Fruit fly (Drosophila melanogaster): Measurements from ENCODE around the gene ND-13B.
A peak's percentile ranks its signal among the peaks of the same experiment; 100 is the strongest.

Gene ND-13B

DNA sequence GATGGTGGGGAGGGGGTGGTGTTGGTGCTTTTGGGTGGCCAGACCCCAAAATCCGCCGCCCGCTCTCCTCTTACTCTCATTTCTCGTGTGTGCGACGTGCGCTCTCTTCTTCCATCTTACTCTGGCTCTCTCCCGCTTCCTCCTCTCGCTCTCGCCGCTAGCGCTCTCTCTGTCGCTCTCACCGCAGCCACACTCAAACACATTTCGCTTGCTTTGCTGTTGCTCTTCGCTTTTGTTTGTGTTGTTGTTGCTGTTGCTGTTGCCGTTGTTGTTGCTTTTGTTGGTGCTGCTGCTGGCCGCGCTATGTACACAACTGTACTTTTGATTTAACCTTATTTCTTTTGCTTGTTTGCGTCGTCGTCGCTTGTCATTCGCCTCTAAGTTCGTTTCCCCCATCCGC, 12.1 kb downstream of the ND-13B start (continued):
- TF ChIP-seq CG9817 (tag; optimal IDR thresholded peaks at IDR 0.05), result no peak
- peak; percentile 30; the same call in 1 of the 2 replicates for TF ChIP-seq sna (GFP tag; IDR thresholded peaks at IDR 0.05; ENCODE audit: partially characterized antibody)
- no peak for TF ChIP-seq sima (GFP tag; optimal IDR thresholded peaks at IDR 0.05)
- TF ChIP-seq grn (GFP tag; optimal IDR thresholded peaks at IDR 0.05), result no peak
- TF ChIP-seq seq (GFP tag; IDR thresholded peaks at IDR 0.05), result peak; percentile 11; the same call in 1 of the 2 replicates
- no peak for TF ChIP-seq CTCF (GFP tag; optimal IDR thresholded peaks at IDR 0.05)
- TF ChIP-seq CG9932 (GFP tag; IDR thresholded peaks at IDR 0.05), result peak; percentile 32; the same call in 1 of the 2 replicates
- no peak for TF ChIP-seq CG15011 (GFP tag; optimal IDR thresholded peaks at IDR 0.05)
- TF ChIP-seq ase (GFP tag; IDR thresholded peaks at IDR 0.05), result no peak
- no peak for TF ChIP-seq mirr (GFP tag; optimal IDR thresholded peaks at IDR 0.05)
- TF ChIP-seq lmd (GFP tag; IDR thresholded peaks at IDR 0.05), result no peak
- no peak for TF ChIP-seq CG2712 (tag; optimal IDR thresholded peaks at IDR 0.05)
- no peak for TF ChIP-seq h (optimal IDR thresholded peaks at IDR 0.05)
- no peak for TF ChIP-seq Hmx (GFP tag; optimal IDR thresholded peaks at IDR 0.05)
- peak; percentile 22 for TF ChIP-seq CG4707 (GFP tag; optimal IDR thresholded peaks at IDR 0.05)
- TF ChIP-seq Sox102F (GFP tag; optimal IDR thresholded peaks at IDR 0.05), result no peak
- no peak for TF ChIP-seq p53 (GFP tag; optimal IDR thresholded peaks at IDR 0.05)
- no peak for TF ChIP-seq caup (GFP tag; optimal IDR thresholded peaks at IDR 0.05; ENCODE audit: severe bottlenecking)
- no peak for TF ChIP-seq CG12104 (GFP tag; optimal IDR thresholded peaks at IDR 0.05)
- TF ChIP-seq B-H1 (GFP tag; IDR thresholded peaks at IDR 0.05), result no peak
- no peak for TF ChIP-seq bsh (GFP tag; optimal IDR thresholded peaks at IDR 0.05)
- TF ChIP-seq CG1529 (GFP tag; optimal IDR thresholded peaks at IDR 0.05), result no peak
- TF ChIP-seq ara (GFP tag; IDR thresholded peaks at IDR 0.05), result peak; percentile 52; the same call in 1 of the 2 replicates
- no peak for TF ChIP-seq sug (tag; optimal IDR thresholded peaks at IDR 0.05)
- TF ChIP-seq yki (optimal IDR thresholded peaks at IDR 0.05), result peak; percentile 90
- no peak for TF ChIP-seq crc (GFP tag; optimal IDR thresholded peaks at IDR 0.05)
- TF ChIP-seq CoRest (tag; optimal IDR thresholded peaks at IDR 0.05), result no peak
- peak; percentile 31; the same call in 2 of the 3 replicates for TF ChIP-seq so (GFP tag; IDR thresholded peaks at IDR 0.05)
- no peak for TF ChIP-seq CG6791 (GFP tag; IDR thresholded peaks at IDR 0.05; ENCODE audit: partially characterized antibody)
- TF ChIP-seq salm (tag; optimal IDR thresholded peaks at IDR 0.05), result no peak
- TF ChIP-seq pita (GFP tag; optimal IDR thresholded peaks at IDR 0.05), result no peak
- peak; percentile 5 for TF ChIP-seq CHES-1-like (GFP tag; optimal IDR thresholded peaks at IDR 0.05)
- TF ChIP-seq D (optimal IDR thresholded peaks at IDR 0.05), result no peak
- no peak for TF ChIP-seq D (GFP tag; optimal IDR thresholded peaks at IDR 0.05)
- TF ChIP-seq Lim3 (GFP tag; IDR thresholded peaks at IDR 0.05), result no peak
- no peak for TF ChIP-seq Atf-2 (GFP tag; optimal IDR thresholded peaks at IDR 0.05)
- peak; percentile 14 for TF ChIP-seq wek (GFP tag; optimal IDR thresholded peaks at IDR 0.05)
- no peak for TF ChIP-seq ro (GFP tag; IDR thresholded peaks at IDR 0.05)
- no peak for TF ChIP-seq CG7928 (GFP tag; optimal IDR thresholded peaks at IDR 0.05)
- TF ChIP-seq NC2β (GFP tag; optimal IDR thresholded peaks at IDR 0.05), result no peak
- no peak for TF ChIP-seq CG7745 (tag; optimal IDR thresholded peaks at IDR 0.05)
- TF ChIP-seq cas (GFP tag; IDR thresholded peaks at IDR 0.05), result no peak
- no peak for TF ChIP-seq Hr39 (optimal IDR thresholded peaks at IDR 0.05)
- TF ChIP-seq tgo (GFP tag; IDR thresholded peaks at IDR 0.05), result no peak
- no peak for TF ChIP-seq schlank (tag; optimal IDR thresholded peaks at IDR 0.05)
- no peak for TF ChIP-seq tup (GFP tag; optimal IDR thresholded peaks at IDR 0.05)
- TF ChIP-seq eve (GFP tag; optimal IDR thresholded peaks at IDR 0.05), result no peak
- no peak for TF ChIP-seq croc (GFP tag; conservative IDR thresholded peaks at IDR 0.05)
- no peak for TF ChIP-seq CG1602 (GFP tag; optimal IDR thresholded peaks at IDR 0.05)
- no peak for TF ChIP-seq knrl (GFP tag; IDR thresholded peaks at IDR 0.05; ENCODE audit: partially characterized antibody)
- no peak for TF ChIP-seq CG7357 (GFP tag; IDR thresholded peaks at IDR 0.05)
- peak; percentile 40; the same call in 1 of the 2 replicates for TF ChIP-seq CG11696 (GFP tag; IDR thresholded peaks at IDR 0.05)
- peak; percentile 0 for TF ChIP-seq HLHmδ (GFP tag; optimal IDR thresholded peaks at IDR 0.05)
- peak; percentile 50; the same call in 1 of the 2 replicates for TF ChIP-seq vvl (GFP tag; IDR thresholded peaks at IDR 0.05)
